Worm (Caenorhabditis elegans) whole organism, early embryonic: Measurements from ENCODE around the gene ttr-29.

Source experiments
- ama-1 ChIP-seq: fragments of 150-350 bp; optimal IDR thresholded peaks from 2 replicates; lab custom pipeline; 2014
- hmbx-1 ChIP-seq: sonication (generic microtip); optimal IDR thresholded peaks from 2 replicates; lab custom pipeline; 2016; ENCODE audit warnings: mild to moderate bottlenecking, missing genetic modification characterization, missing compliant biosample characterization
- hmg-4 ChIP-seq: fragments of 200-800 bp; sonication (Bioruptor generic); optimal IDR thresholded peaks from 2 replicates; lab custom pipeline; 2018; ENCODE audit warnings: mild to moderate bottlenecking, missing genetic modification characterization, missing compliant biosample characterization

DNA sequence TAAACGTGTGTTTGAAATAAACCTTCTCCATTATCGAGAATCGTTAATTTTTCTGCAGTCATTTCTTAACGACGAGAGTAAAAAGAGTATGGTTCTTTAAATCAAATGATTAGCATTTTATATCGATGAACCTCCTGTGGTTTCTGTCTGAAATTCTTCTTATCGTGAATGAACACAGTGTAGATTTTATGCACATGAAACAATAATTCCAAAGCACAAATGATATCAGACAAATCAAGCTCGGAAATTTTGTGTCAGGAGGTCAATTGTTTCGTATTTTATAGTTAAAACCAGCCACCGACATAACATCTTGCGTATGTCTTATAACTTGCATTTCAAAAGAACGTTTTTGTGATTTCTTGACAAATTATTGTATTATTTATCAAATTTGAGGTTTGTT is 30.5 kb upstream of the ttr-29 start, which contains the start of gene T16G1.6:
- TF ChIP-seq hmbx-1 (tag; lab: Kevin White, UChicago) (no peak), ama-1 (lab: Kevin White, UChicago) (no peak), hmg-4 (GFP tag; lab: Kevin White, UChicago) (no peak)
